Worm (Caenorhabditis elegans) whole organism, L3 larva: Measurements from ENCODE around the gene M04B2.7.

Source experiments
- R02D3.7 ChIP-seq: fragments of 150-350 bp; optimal IDR thresholded peaks from 2 replicates; lab custom pipeline; 2014; ENCODE audit warnings: missing biosample characterization, missing genetic modification characterization
- ama-1 ChIP-seq: fragments of 150-350 bp; optimal IDR thresholded peaks from 2 replicates; lab custom pipeline; 2018
- ceh-16 ChIP-seq: sonication (generic microtip); optimal IDR thresholded peaks from 2 replicates; lab custom pipeline; 2017; ENCODE audit warnings: missing biosample characterization, missing genetic modification characterization
- elt-1 ChIP-seq: fragments of 150-350 bp; optimal IDR thresholded peaks from 2 replicates; lab custom pipeline; 2014; ENCODE audit warnings: missing biosample characterization, missing genetic modification characterization
- nhr-11 ChIP-seq: fragments of 150-350 bp; optimal IDR thresholded peaks from 2 replicates; lab custom pipeline; 2014; ENCODE audit warnings: missing biosample characterization, missing genetic modification characterization
- nhr-28 ChIP-seq: fragments of 150-350 bp; optimal IDR thresholded peaks from 2 replicates; lab custom pipeline; 2014; ENCODE audit warnings: missing biosample characterization, missing genetic modification characterization

ce11 chrIV:11565022-11565421 lies 16.5 kb upstream of the M04B2.7 start:
- TF ChIP-seq nhr-11 (tag; lab: Kevin White, UChicago) (no peak), nhr-28 (tag; lab: Kevin White, UChicago) (no peak), ama-1 (no peak), R02D3.7 (no peak), elt-1 (tag; lab: Kevin White, UChicago) (no peak), ceh-16 (tag; lab: Kevin White, UChicago) (no peak)
